Worm (Caenorhabditis elegans): ENCODE data around the gene R10E4.11.

R10E4.11 gene

DNA sequence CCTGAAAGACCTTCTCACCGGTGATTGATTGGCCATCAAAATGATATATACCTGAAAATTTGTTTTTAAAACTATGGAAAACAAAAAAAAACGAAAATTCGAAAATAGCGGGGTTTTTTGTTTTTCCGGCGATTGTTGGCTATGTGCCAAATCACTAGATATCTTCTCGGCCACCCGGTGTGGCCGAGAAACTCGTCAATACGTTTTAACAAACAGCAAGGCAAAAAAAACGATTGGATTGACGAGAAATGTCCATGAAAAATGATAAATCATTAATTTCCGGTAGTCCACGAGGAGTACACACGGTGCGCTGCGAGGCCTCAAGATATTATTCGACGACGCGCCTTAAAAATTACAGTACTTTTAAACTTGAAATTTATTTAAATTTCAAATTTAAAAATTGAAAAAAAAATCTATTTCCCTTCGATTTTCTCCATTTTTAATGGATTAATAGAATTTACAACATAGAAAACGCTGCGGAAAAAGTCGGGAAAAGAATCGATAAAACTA lies at the start of gene R10E4.11:
Gene R10E4.11, minus strand, starts transcription at position 51 of the 510 bp plus-strand sequence.
- TF ChIP-seq nhr-77 (tag; optimal IDR thresholded peaks at IDR 0.05) (no peak), C34F6.9 (tag; optimal IDR thresholded peaks at IDR 0.05) (no peak), ztf-1 (GFP tag; conservative IDR thresholded peaks at IDR 0.05) (no peak), nhr-11 (tag; optimal IDR thresholded peaks at IDR 0.05) (no peak), elt-1 (tag; optimal IDR thresholded peaks at IDR 0.05) (no peak), ceh-82 (tag; optimal IDR thresholded peaks at IDR 0.05) (no peak)

DNA sequence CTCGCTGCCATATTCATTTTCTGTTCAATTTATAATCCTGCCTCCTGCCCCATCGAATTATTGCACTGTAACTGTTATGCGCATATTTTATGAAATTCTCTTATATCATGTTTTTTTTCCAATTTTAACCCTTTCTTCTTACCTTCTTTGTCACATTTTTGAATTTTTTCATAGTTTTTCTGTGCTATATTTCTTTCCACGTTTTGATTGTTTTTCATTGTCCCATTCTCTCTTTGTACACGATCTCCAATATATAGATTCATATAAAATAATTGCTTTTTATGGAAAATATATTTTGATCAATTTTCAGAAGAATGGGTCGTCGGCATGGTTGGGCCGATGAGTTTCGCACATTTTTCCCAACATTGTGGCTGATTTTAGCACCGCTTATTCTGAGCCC lies 49.0 kb upstream of the R10E4.11 start, which contains the start of gene B0285.6:
Gene B0285.6, plus strand, starts transcription at position 301 of the 400 bp plus-strand sequence.
- TF ChIP-seq sma-3 (GFP tag; optimal IDR thresholded peaks at IDR 0.05) (no peak), aly-2 (tag; optimal IDR thresholded peaks at IDR 0.05) (no peak), nhr-12 (tag; optimal IDR thresholded peaks at IDR 0.05) (no peak), ZK546.5 (tag; optimal IDR thresholded peaks at IDR 0.05) (no peak), mab-5 (tag; optimal IDR thresholded peaks at IDR 0.05) (no peak), nhr-11 (tag; optimal IDR thresholded peaks at IDR 0.05) (no peak), ztf-1 (GFP tag; conservative IDR thresholded peaks at IDR 0.05) (no peak), mdl-1 (tag; optimal IDR thresholded peaks at IDR 0.05) (no peak), Y55F3AM.14 (GFP tag; optimal IDR thresholded peaks at IDR 0.05) (no peak), sma-9 (GFP tag; optimal IDR thresholded peaks at IDR 0.05) (no peak), sma-9 (tag; optimal IDR thresholded peaks at IDR 0.05) (no peak), elt-3 (tag; optimal IDR thresholded peaks at IDR 0.05) (no peak), peb-1 (tag; optimal IDR thresholded peaks at IDR 0.05) (no peak), ceh-82 (tag; optimal IDR thresholded peaks at IDR 0.05) (no peak), R02D3.7 (tag; optimal IDR thresholded peaks at IDR 0.05) (no peak), nhr-77 (tag; optimal IDR thresholded peaks at IDR 0.05) (no peak), ztf-4 (tag; optimal IDR thresholded peaks at IDR 0.05) (no peak), alr-1 (tag; optimal IDR thresholded peaks at IDR 0.05) (no peak), unc-39 (tag; optimal IDR thresholded peaks at IDR 0.05) (no peak)

DNA sequence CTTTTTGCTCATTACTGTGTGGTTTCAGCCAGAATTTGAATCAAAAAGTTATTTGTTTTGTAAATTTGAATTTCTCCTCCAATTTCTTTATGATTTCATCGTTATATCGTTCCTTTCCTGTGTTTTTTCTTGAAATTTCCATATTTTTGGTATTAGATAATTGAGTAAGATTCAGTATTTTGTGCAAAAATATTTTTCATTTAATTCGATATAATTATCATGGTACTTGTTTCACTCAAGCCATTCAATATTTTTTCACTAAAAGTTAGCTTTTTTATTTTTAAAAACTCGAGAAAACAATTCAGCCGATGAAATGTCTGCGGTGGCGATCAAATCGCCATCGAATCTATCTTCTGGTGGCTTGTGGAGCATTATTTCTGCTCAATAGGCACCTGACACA lies 44.2 kb upstream of the R10E4.11 start, which contains the start of gene hse-5:
Gene hse-5, plus strand, starts transcription at position 301 of the 400 bp plus-strand sequence.
- no peak for TF ChIP-seq nhr-23 (tag; optimal IDR thresholded peaks at IDR 0.05)
- no peak for TF ChIP-seq unc-39 (tag; optimal IDR thresholded peaks at IDR 0.05)
- TF ChIP-seq dmd-4 (tag; optimal IDR thresholded peaks at IDR 0.05), result no peak
- TF ChIP-seq nhr-21 (tag; optimal IDR thresholded peaks at IDR 0.05), result no peak
- TF ChIP-seq zag-1 (tag; optimal IDR thresholded peaks at IDR 0.05), result no peak

DNA sequence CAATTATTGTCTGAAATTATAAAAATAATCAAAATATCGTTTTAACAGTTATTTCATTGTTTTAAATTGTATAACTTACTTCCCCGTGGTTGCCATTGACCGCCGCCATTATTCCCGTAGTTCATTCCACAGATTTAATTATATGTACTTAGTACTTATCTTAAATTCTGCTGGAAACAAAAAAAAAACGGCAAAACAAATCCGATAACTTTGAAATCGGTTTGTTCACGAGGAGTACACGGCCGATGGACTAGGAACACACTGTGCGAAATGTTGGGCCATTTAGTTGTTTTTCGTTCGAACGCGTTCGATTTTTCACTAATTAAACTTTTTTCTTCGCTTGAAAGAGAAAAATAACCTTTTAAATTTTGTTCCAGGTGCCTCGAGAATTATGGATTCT lies 42.2 kb upstream of the R10E4.11 start, which contains the start of the genes B0285.3 and lcmt-1:
Gene B0285.3, minus strand, starts transcription at position 267 of the 400 bp plus-strand sequence.
Gene lcmt-1, plus strand, starts transcription at position 377 of the 400 bp plus-strand sequence.
- TF ChIP-seq ZK546.5 (tag; optimal IDR thresholded peaks at IDR 0.05) (no peak), nhr-10 (tag; optimal IDR thresholded peaks at IDR 0.05) (no peak), lin-11 (tag; optimal IDR thresholded peaks at IDR 0.05) (no peak), F13H6.1 (tag; optimal IDR thresholded peaks at IDR 0.05) (peak; percentile 43), mbf-1 (tag; optimal IDR thresholded peaks at IDR 0.05) (no peak), unc-62 (GFP tag; optimal IDR thresholded peaks at IDR 0.05) (no peak), nhr-6 (tag; optimal IDR thresholded peaks at IDR 0.05) (no peak), lsy-2 (tag; optimal IDR thresholded peaks at IDR 0.05) (peak in 1 of 2 experiments; percentile 68), ztf-4 (tag; optimal IDR thresholded peaks at IDR 0.05) (no peak), unc-55 (GFP tag; optimal IDR thresholded peaks at IDR 0.05) (peak; percentile 40), sem-4 (tag; optimal IDR thresholded peaks at IDR 0.05) (no peak), nhr-77 (tag; optimal IDR thresholded peaks at IDR 0.05) (no peak), C34F6.9 (tag; optimal IDR thresholded peaks at IDR 0.05) (peak; percentile 50), aly-2 (tag; optimal IDR thresholded peaks at IDR 0.05) (no peak), nhr-25 (tag; optimal IDR thresholded peaks at IDR 0.05) (peak; percentile 29), gmeb-1 (tag; optimal IDR thresholded peaks at IDR 0.05) (peak; percentile 54), ztf-11 (tag; optimal IDR thresholded peaks at IDR 0.05) (no peak), crh-2 (tag; optimal IDR thresholded peaks at IDR 0.05) (peak; percentile 24), sma-9 (GFP tag; optimal IDR thresholded peaks at IDR 0.05) (peak; percentile 17), sma-9 (tag; optimal IDR thresholded peaks at IDR 0.05) (no peak), sma-3 (GFP tag; optimal IDR thresholded peaks at IDR 0.05) (peak; percentile 39)

All from whole organism, L2 larva.